Worm (Caenorhabditis elegans): ENCODE results near the gene R02F2.6.

- TF ChIP-seq ceh-36 (tag; optimal IDR thresholded peaks at IDR 0.05) (no peak), tbx-11 (GFP tag; IDR thresholded peaks at IDR 0.05) (no peak), tbx-37 (GFP tag; conservative IDR thresholded peaks at IDR 0.05) (no peak), scrt-1 (GFP tag; IDR thresholded peaks at IDR 0.05) (no peak), ama-1 (optimal IDR thresholded peaks at IDR 0.05) (no peak), hmbx-1 (tag; optimal IDR thresholded peaks at IDR 0.05) (no peak)
Measured at ce11 chrIII:5504725-5505473, 26.2 kb upstream of the R02F2.6 start.
